Worm (Caenorhabditis elegans): ENCODE results near the gene Y10G11A.1.

- TF ChIP-seq him-1 (tag; optimal IDR thresholded peaks at IDR 0.05) (no peak), W03F9.2 (tag; optimal IDR thresholded peaks at IDR 0.05) (no peak), dao-5 (tag; optimal IDR thresholded peaks at IDR 0.05) (no peak)
Observed at ce11 chrIV:16407800-16408199, 16.6 kb upstream of the Y10G11A.1 start.
